Fruit fly (Drosophila melanogaster): ENCODE measurements around the gene snz.
A peak's percentile ranks its signal among the peaks of the same experiment; 100 is the strongest.

Gene snz

dm6 chrX:7911983-7912630, at the start of gene snz:
TSS of gene snz (plus strand) at chrX:7912089.
- TF ChIP-seq CG13204 (GFP tag; optimal IDR thresholded peaks at IDR 0.05): no peak
- no peak for TF ChIP-seq fd96Ca (GFP tag; IDR thresholded peaks at IDR 0.05)
- no peak for TF ChIP-seq CG12605 (GFP tag; IDR thresholded peaks at IDR 0.05)
- no peak for TF ChIP-seq CG15710 (tag; optimal IDR thresholded peaks at IDR 0.05)
- peak; percentile 4 for TF ChIP-seq EcR (GFP tag; optimal IDR thresholded peaks at IDR 0.05)
- TF ChIP-seq D1 (tag; optimal IDR thresholded peaks at IDR 0.05): no peak

dm6 chrX:7866868-7867267, 45.0 kb upstream of the snz start, which contains the start of gene Ir7b:
TSS of gene Ir7b (minus strand) at chrX:7866968.
- no peak for TF ChIP-seq Pif1A (GFP tag; optimal IDR thresholded peaks at IDR 0.05)
- no peak for TF ChIP-seq EcR (GFP tag; optimal IDR thresholded peaks at IDR 0.05)
- no peak for TF ChIP-seq CG15710 (tag; optimal IDR thresholded peaks at IDR 0.05)
- TF ChIP-seq CG32121 (GFP tag; IDR thresholded peaks at IDR 0.05): no peak
- TF ChIP-seq CG9948 (tag; optimal IDR thresholded peaks at IDR 0.05): no peak
- TF ChIP-seq fd96Ca (GFP tag; IDR thresholded peaks at IDR 0.05): no peak
- TF ChIP-seq CG10348 (GFP tag; IDR thresholded peaks at IDR 0.05): no peak

- TF ChIP-seq CG10348 (GFP tag; IDR thresholded peaks at IDR 0.05) (no peak), CG4496 (GFP tag; IDR thresholded peaks at IDR 0.05) (no peak), CG14655 (GFP tag; optimal IDR thresholded peaks at IDR 0.05) (no peak), Pif1A (GFP tag; optimal IDR thresholded peaks at IDR 0.05) (no peak), CG8301 (tag; optimal IDR thresholded peaks at IDR 0.05) (no peak), CG12605 (GFP tag; IDR thresholded peaks at IDR 0.05) (no peak), EcR (GFP tag; optimal IDR thresholded peaks at IDR 0.05) (no peak), CG34367 (tag; optimal IDR thresholded peaks at IDR 0.05) (no peak), CG15710 (tag; optimal IDR thresholded peaks at IDR 0.05) (no peak), Snoo (tag; optimal IDR thresholded peaks at IDR 0.05) (no peak), CG13204 (GFP tag; optimal IDR thresholded peaks at IDR 0.05) (no peak), CG9948 (tag; optimal IDR thresholded peaks at IDR 0.05) (no peak), Pif1B (GFP tag; optimal IDR thresholded peaks at IDR 0.05) (no peak), CG17806 (tag; optimal IDR thresholded peaks at IDR 0.05) (no peak)
Observed at dm6 chrX:7873172-7873930, 38.5 kb upstream of the snz start, which contains the start of gene dec. TSS of gene dec (minus strand) at chrX:7873222.

dm6 chrX:7874094-7874493, 37.8 kb upstream of the snz start, which contains the start of gene Ir7c:
TSS of gene Ir7c (plus strand) at chrX:7874394.
- TF ChIP-seq CG8301 (tag; optimal IDR thresholded peaks at IDR 0.05) (no peak), CG12605 (GFP tag; IDR thresholded peaks at IDR 0.05) (no peak), CG8159 (tag; optimal IDR thresholded peaks at IDR 0.05) (no peak), Pif1A (GFP tag; optimal IDR thresholded peaks at IDR 0.05) (no peak), CG10348 (GFP tag; IDR thresholded peaks at IDR 0.05) (no peak), CG9948 (tag; optimal IDR thresholded peaks at IDR 0.05) (no peak), Pif1B (GFP tag; optimal IDR thresholded peaks at IDR 0.05) (no peak), CG32121 (GFP tag; IDR thresholded peaks at IDR 0.05) (no peak), CG17806 (tag; optimal IDR thresholded peaks at IDR 0.05) (no peak)

dm6 chrX:7878736-7879135, 33.2 kb upstream of the snz start, which contains the start of gene Ir7d:
TSS of gene Ir7d (minus strand) at chrX:7878836.
- no peak for TF ChIP-seq CG8159 (tag; optimal IDR thresholded peaks at IDR 0.05)
- no peak for TF ChIP-seq Snoo (tag; optimal IDR thresholded peaks at IDR 0.05)
- no peak for TF ChIP-seq Ets98B (GFP tag; IDR thresholded peaks at IDR 0.05)
- TF ChIP-seq rn (GFP tag; IDR thresholded peaks at IDR 0.05): no peak
- no peak for TF ChIP-seq CG10348 (GFP tag; IDR thresholded peaks at IDR 0.05)
- TF ChIP-seq gl (tag; optimal IDR thresholded peaks at IDR 0.05): no peak
- TF ChIP-seq CG34367 (tag; optimal IDR thresholded peaks at IDR 0.05): no peak
- TF ChIP-seq CG15710 (tag; optimal IDR thresholded peaks at IDR 0.05): no peak
- TF ChIP-seq CG13204 (GFP tag; optimal IDR thresholded peaks at IDR 0.05): no peak
- TF ChIP-seq CG14655 (GFP tag; optimal IDR thresholded peaks at IDR 0.05): no peak
- TF ChIP-seq D1 (tag; optimal IDR thresholded peaks at IDR 0.05): no peak
- TF ChIP-seq CG9948 (tag; optimal IDR thresholded peaks at IDR 0.05): no peak
- TF ChIP-seq EcR (GFP tag; optimal IDR thresholded peaks at IDR 0.05): no peak
- no peak for TF ChIP-seq fd96Ca (GFP tag; IDR thresholded peaks at IDR 0.05)
- no peak for TF ChIP-seq CG4496 (GFP tag; IDR thresholded peaks at IDR 0.05)
- TF ChIP-seq Pif1A (GFP tag; optimal IDR thresholded peaks at IDR 0.05): no peak

- no peak for TF ChIP-seq CG8301 (tag; optimal IDR thresholded peaks at IDR 0.05)
- TF ChIP-seq CG12605 (GFP tag; IDR thresholded peaks at IDR 0.05): no peak
- TF ChIP-seq CG10348 (GFP tag; IDR thresholded peaks at IDR 0.05): no peak
- no peak for TF ChIP-seq Snoo (tag; optimal IDR thresholded peaks at IDR 0.05)
- TF ChIP-seq Pif1B (GFP tag; optimal IDR thresholded peaks at IDR 0.05): no peak
- TF ChIP-seq Pif1A (GFP tag; optimal IDR thresholded peaks at IDR 0.05): no peak
- no peak for TF ChIP-seq gl (tag; optimal IDR thresholded peaks at IDR 0.05)
- no peak for TF ChIP-seq Ets98B (GFP tag; IDR thresholded peaks at IDR 0.05)
Observed at dm6 chrX:7881579-7881978, 30.3 kb upstream of the snz start, which contains the start of gene Ir7e. TSS of gene Ir7e (minus strand) at chrX:7881679.

All from whole organism, pupa.